Worm (Caenorhabditis elegans): ENCODE data around the gene mnp-1.
A peak's percentile ranks its signal among the peaks of the same experiment; 100 is the strongest.

The mnp-1 gene

DNA sequence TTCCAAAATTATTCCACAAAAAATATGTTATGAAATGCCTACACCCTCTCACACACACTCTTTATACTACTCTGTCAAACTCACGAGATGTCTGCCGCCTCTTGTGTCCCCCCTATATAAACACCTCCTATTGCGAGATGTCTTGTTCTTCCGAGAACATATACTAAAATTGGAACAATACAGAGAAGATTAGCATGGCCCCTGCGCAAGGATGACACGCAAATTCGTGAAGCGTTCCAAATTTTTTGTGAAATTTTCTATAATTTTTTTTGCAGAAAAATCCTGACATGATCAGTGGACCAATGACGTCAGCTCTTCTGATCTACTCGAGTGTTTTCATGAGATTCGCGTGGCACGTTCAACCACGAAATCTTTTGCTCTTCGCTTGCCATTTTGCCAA, 57.6 kb downstream of the mnp-1 start (continued):
- TF ChIP-seq ceh-90 (tag; optimal IDR thresholded peaks at IDR 0.05), result peak; percentile 4
- TF ChIP-seq nhr-19 (GFP tag; conservative IDR thresholded peaks at IDR 0.05), result peak; percentile 86
- TF ChIP-seq C16A3.4 (tag; optimal IDR thresholded peaks at IDR 0.05), result peak; percentile 47
- peak; percentile 5 for TF ChIP-seq aly-2 (tag; optimal IDR thresholded peaks at IDR 0.05)
- peak; percentile 3 to 46 for TF ChIP-seq lin-35 (GFP tag; optimal IDR thresholded peaks at IDR 0.05)
- peak in 1 of 6 experiments; percentile 16 for TF ChIP-seq elt-3 (tag; optimal IDR thresholded peaks at IDR 0.05)
- peak; percentile 23 for TF ChIP-seq rnt-1 (tag; optimal IDR thresholded peaks at IDR 0.05)
- peak; percentile 18 for TF ChIP-seq F16B12.6 (tag; optimal IDR thresholded peaks at IDR 0.05)
- TF ChIP-seq elt-2 (tag; optimal IDR thresholded peaks at IDR 0.05), result peak; percentile 17
- peak; percentile 73 for TF ChIP-seq nhr-71 (tag; optimal IDR thresholded peaks at IDR 0.05)
- TF ChIP-seq ztf-4 (tag; optimal IDR thresholded peaks at IDR 0.05), result peak; percentile 34
- peak; percentile 16 for TF ChIP-seq unc-86 (tag; optimal IDR thresholded peaks at IDR 0.05)
- peak; percentile 33 for TF ChIP-seq skn-1 (tag; optimal IDR thresholded peaks at IDR 0.05)
- peak; percentile 66 for TF ChIP-seq nhr-90 (tag; optimal IDR thresholded peaks at IDR 0.05; ENCODE audit: poor library complexity)

Measured in whole organism, L1 larva.